Fruit fly (Drosophila melanogaster) whole organism, embryonic: Measurements from ENCODE around the gene Twdlalpha.

Experiments used
- CG1024 ChIP-seq: fragments of 200-800 bp; sonication (Bioruptor generic); IDR thresholded peaks from 2 replicates; pipeline ENCODE4 v1.3.6; 2022; ENCODE audit warnings: missing biosample characterization, missing genetic modification characterization
- Fer3 ChIP-seq: fragments of 200-800 bp; sonication (Bioruptor generic); optimal IDR thresholded peaks from 2 replicates; lab custom pipeline; 2018; ENCODE audit warnings: missing biosample characterization, mild to moderate bottlenecking, missing genetic modification characterization, moderate library complexity
- Gug ChIP-seq: fragments of 200-800 bp; sonication (Bioruptor generic); IDR thresholded peaks from 4 replicates; pipeline ENCODE4 v1.3.6; 2022; ENCODE audit warnings: missing biosample characterization, missing genetic modification characterization
- HLH3B ChIP-seq: fragments of 200-800 bp; sonication (Bioruptor generic); IDR thresholded peaks from 2 replicates; pipeline ENCODE4 v1.3.6; 2022; ENCODE audit warnings: missing biosample characterization, missing genetic modification characterization
- Hmx ChIP-seq: fragments of 200-800 bp; sonication (Bioruptor generic); optimal IDR thresholded peaks from 2 replicates; lab custom pipeline; 2016; ENCODE audit warnings: missing biosample characterization, missing genetic modification characterization
- Six4 ChIP-seq: fragments of 200-800 bp; sonication (Bioruptor generic); optimal IDR thresholded peaks from 2 replicates; lab custom pipeline; 2016; ENCODE audit warnings: missing biosample characterization, missing genetic modification characterization
- Usf ChIP-seq: fragments of 200-800 bp; sonication (Bioruptor generic); optimal IDR thresholded peaks from 2 replicates; lab custom pipeline; 2017; ENCODE audit warnings: missing genotype, missing biosample characterization, missing genetic modification characterization
- crol ChIP-seq: fragments of 200-800 bp; sonication (Bioruptor generic); IDR thresholded peaks from 2 replicates; pipeline ENCODE4 v1.3.6; 2022; ENCODE audit warnings: missing biosample characterization, missing genetic modification characterization
- esg ChIP-seq: fragments of 200-800 bp; sonication (Bioruptor generic); conservative IDR thresholded peaks from 2 replicates; pipeline ENCODE4 v1.3.6; 2022; ENCODE audit warnings: missing biosample characterization, missing genetic modification characterization
- gsb-n ChIP-seq: fragments of 200-800 bp; sonication (Bioruptor generic); optimal IDR thresholded peaks from 3 replicates; lab custom pipeline; 2018; ENCODE audit warnings: missing biosample characterization, mild to moderate bottlenecking, missing genetic modification characterization
- peb ChIP-seq: fragments of 200-800 bp; sonication (Bioruptor generic); IDR thresholded peaks from 2 replicates; pipeline ENCODE4 v1.3.6; 2022; ENCODE audit warnings: missing biosample characterization, missing genetic modification characterization
- slbo ChIP-seq: fragments of 200-800 bp; sonication (Bioruptor generic); IDR thresholded peaks from 2 replicates; pipeline ENCODE4 v1.3.6; 2022; ENCODE audit warnings: missing biosample characterization, missing genetic modification characterization
- sqz ChIP-seq: fragments of 200-800 bp; sonication (Bioruptor generic); optimal IDR thresholded peaks from 3 replicates; lab custom pipeline; 2018; ENCODE audit warnings: missing biosample characterization, mild to moderate bottlenecking, missing genetic modification characterization
- wdn ChIP-seq: fragments of 200-800 bp; sonication (Bioruptor generic); IDR thresholded peaks from 2 replicates; pipeline ENCODE4 v1.3.6; 2022; ENCODE audit warnings: missing biosample characterization, missing genetic modification characterization

DNA sequence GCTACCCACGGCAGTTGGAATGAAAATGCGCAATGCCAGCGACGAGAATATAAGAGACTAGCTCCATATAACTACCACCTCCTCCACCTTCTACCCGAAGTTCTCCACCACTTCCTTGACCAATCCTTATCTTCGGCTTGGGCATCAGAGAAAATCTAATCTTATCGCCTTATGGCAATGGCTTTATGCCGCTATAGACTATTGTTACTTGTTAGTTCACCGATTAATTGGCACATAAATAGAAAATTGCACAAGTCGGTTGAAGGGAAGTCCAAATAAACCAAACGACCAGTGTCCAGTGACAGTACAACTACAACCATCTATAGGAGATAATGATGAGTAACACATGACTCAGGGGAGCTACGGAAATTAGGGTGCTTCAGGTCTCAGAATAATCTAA, 40.7 kb upstream of the Twdlalpha start, which contains the start of gene sphe:
- no peak for TF ChIP-seq Six4 (GFP tag; lab: Kevin White, UChicago)
- TF ChIP-seq peb (GFP tag; lab: Robert Waterston, UW) = no peak
- no peak for TF ChIP-seq Fer3 (tag; lab: Kevin White, UChicago)
- no peak for TF ChIP-seq slbo
- TF ChIP-seq wdn (GFP tag; lab: Robert Waterston, UW) = no peak
- TF ChIP-seq gsb-n (tag; lab: Kevin White, UChicago) = no peak
- no peak for TF ChIP-seq Gug (GFP tag; lab: Robert Waterston, UW)
- no peak for TF ChIP-seq HLH3B
- TF ChIP-seq Hmx (GFP tag; lab: Kevin White, UChicago) = no peak
- no peak for TF ChIP-seq esg (GFP tag; lab: Robert Waterston, UW)
- no peak for TF ChIP-seq CG1024 (GFP tag; lab: Robert Waterston, UW)
- TF ChIP-seq crol (GFP tag; lab: Robert Waterston, UW) = no peak
- TF ChIP-seq sqz (GFP tag; lab: Kevin White, UChicago) = no peak
- no peak for TF ChIP-seq Usf (GFP tag; lab: Kevin White, UChicago)
